Worm (Caenorhabditis elegans) whole organism, young adult: Measurements from ENCODE around the gene rbm-34.

Experiments
- Y67H2A.10 ChIP-seq: fragments of 200-800 bp; sonication (Bioruptor generic); conservative IDR thresholded peaks from 2 replicates; pipeline ENCODE4 v1.3.6; 2022; ENCODE audit warnings: missing genetic modification reagents, missing genetic modification characterization, missing compliant biosample characterization
- ceh-27 ChIP-seq: fragments of 200-800 bp; sonication (Bioruptor generic); optimal IDR thresholded peaks from 2 replicates; lab custom pipeline; 2018; ENCODE audit warnings: mild to moderate bottlenecking, missing genetic modification characterization, moderate library complexity, missing compliant biosample characterization
- let-607 ChIP-seq, 2 experiments: fragments of 200-800 bp in 1 of 2; sonication (Bioruptor generic) in 1 of 2; sonication (generic microtip) in 1 of 2; optimal IDR thresholded peaks; 2 replicates each; lab custom pipeline; 2016 to 2018; ENCODE audit warnings: mild to moderate bottlenecking in 2 of 2, missing compliant biosample characterization in 2 of 2, missing genetic modification characterization in 2 of 2, moderate library complexity in 2 of 2, missing genotype in 1 of 2
- lin-35 ChIP-seq, 3 experiments: fragments of 150-350 bp in 2 of 3; sonication (generic microtip) in 1 of 3; optimal IDR thresholded peaks; 2 replicates each; lab custom pipeline; 2014 to 2018; ENCODE audit warnings: missing biosample characterization in 3 of 3, missing genetic modification characterization in 3 of 3, missing genetic modification reagents in 3 of 3
- madf-6 ChIP-seq: fragments of 200-800 bp; sonication (Bioruptor generic); IDR thresholded peaks from 2 replicates; pipeline ENCODE4 v1.3.6; 2022; ENCODE audit warnings: missing genetic modification reagents, missing genetic modification characterization, missing compliant biosample characterization
- nhr-120 ChIP-seq: fragments of 200-800 bp; sonication (Bioruptor generic); IDR thresholded peaks from 2 replicates; pipeline ENCODE4 v1.3.6; 2022; ENCODE audit warnings: missing genetic modification characterization, missing compliant biosample characterization
- tbp1 ChIP-seq: fragments of 200-800 bp; sonication (Bioruptor generic); optimal IDR thresholded peaks from 2 replicates; lab custom pipeline; 2018; ENCODE audit warnings: mild to moderate bottlenecking, missing genetic modification characterization, missing compliant biosample characterization

ce11 chrIV:12052461-12052860 is 32.8 kb upstream of the rbm-34 start:
- no peak for TF ChIP-seq Y67H2A.10 (GFP tag; lab: Robert Waterston, UW)
- no peak for TF ChIP-seq let-607 (tag; optimal IDR thresholded peaks at IDR 0.05; lab: Kevin White, UChicago)
- no peak for TF ChIP-seq nhr-120 (GFP tag; lab: Robert Waterston, UW)
- no peak for TF ChIP-seq tbp1 (GFP tag; lab: Kevin White, UChicago)
- no peak for TF ChIP-seq ceh-27
- no peak for TF ChIP-seq lin-35 (GFP tag; optimal IDR thresholded peaks at IDR 0.05; lab: Kevin White, UChicago)
- TF ChIP-seq madf-6 (GFP tag; lab: Robert Waterston, UW): no peak
